Worm (Caenorhabditis elegans) whole organism, L4 larva: ENCODE measurements around the gene F33G12.3.

Experiments
- F26F4.8 ChIP-seq: fragments of 200-800 bp; sonication (Bioruptor generic); conservative IDR thresholded peaks from 2 replicates; pipeline ENCODE4 v1.3.6; 2022; ENCODE audit warnings: missing genetic modification characterization, missing compliant biosample characterization
- F37D6.2 ChIP-seq: sonication (generic microtip); optimal IDR thresholded peaks from 2 replicates; lab custom pipeline; 2016; ENCODE audit warnings: mild to moderate bottlenecking, missing genetic modification characterization, missing compliant biosample characterization
- F49E8.2 ChIP-seq: sonication (generic microtip); optimal IDR thresholded peaks from 2 replicates; lab custom pipeline; 2016; ENCODE audit warnings: missing compliant biosample characterization, mild to moderate bottlenecking, missing genetic modification characterization, borderline replicate concordance
- R02D3.7 ChIP-seq: fragments of 150-350 bp; sonication (generic microtip); optimal IDR thresholded peaks from 3 replicates; lab custom pipeline; 2014; ENCODE audit warnings: missing biosample characterization, missing genetic modification characterization
- T26A8.4 ChIP-seq: fragments of 200-800 bp; sonication (Bioruptor generic); IDR thresholded peaks from 2 replicates; pipeline ENCODE4 v1.3.6; 2022; ENCODE audit warnings: missing genetic modification characterization, missing compliant biosample characterization
- ZK337.2 ChIP-seq: fragments of 200-800 bp; sonication (Bioruptor generic); IDR thresholded peaks from 2 replicates; pipeline ENCODE4 v1.3.6; 2022; ENCODE audit warnings: missing genetic modification reagents, missing genetic modification characterization, missing compliant biosample characterization
- ZK546.5 ChIP-seq, 2 experiments: sonication (generic microtip); optimal IDR thresholded peaks; 2 replicates each; lab custom pipeline; 2017; ENCODE audit warnings: missing biosample characterization in 2 of 2, missing genetic modification characterization in 2 of 2
- aha-1 ChIP-seq: fragments of 150-350 bp; peaks from one replicate; lab custom pipeline; 2014; ENCODE audit warnings: missing biosample characterization, missing genetic modification characterization
- arid-1 ChIP-seq: fragments of 200-800 bp; sonication (Bioruptor generic); conservative IDR thresholded peaks from 2 replicates; pipeline ENCODE4 v1.3.6; 2022; ENCODE audit warnings: missing genetic modification reagents, missing genetic modification characterization, missing compliant biosample characterization
- attf-4 ChIP-seq: sonication (generic microtip); optimal IDR thresholded peaks from 3 replicates; lab custom pipeline; 2017; ENCODE audit warnings: missing biosample characterization, missing genetic modification characterization
- ceh-44 ChIP-seq: fragments of 200-800 bp; sonication (Bioruptor generic); IDR thresholded peaks from 2 replicates; pipeline ENCODE4 v1.3.6; 2022; ENCODE audit warnings: missing genetic modification reagents, missing genetic modification characterization, missing compliant biosample characterization
- ces-1 ChIP-seq: fragments of 150-350 bp; sonication (generic microtip); optimal IDR thresholded peaks from 4 replicates; lab custom pipeline; 2014; ENCODE audit warnings: missing biosample characterization, missing genetic modification reagents, missing genetic modification characterization
- cey-2 ChIP-seq: sonication (generic microtip); optimal IDR thresholded peaks from 3 replicates; lab custom pipeline; 2017; ENCODE audit warnings: missing genetic modification characterization, mild to moderate bottlenecking, missing compliant biosample characterization, antibody characterized with exemption, borderline replicate concordance; ENCODE audit not compliant: insufficient read depth
- ctbp-1 ChIP-seq: fragments of 200-800 bp; sonication (Bioruptor generic); IDR thresholded peaks from 2 replicates; pipeline ENCODE4 v1.3.6; 2022; ENCODE audit warnings: missing genetic modification reagents, missing genetic modification characterization, missing compliant biosample characterization
- daf-16 ChIP-seq, 3 experiments: sonication (generic microtip); optimal IDR thresholded peaks; 2 replicates each; lab custom pipeline; 2016 to 2017; ENCODE audit warnings: missing genetic modification characterization in 3 of 3, missing genetic modification reagents in 3 of 3, mild to moderate bottlenecking in 2 of 3, missing compliant biosample characterization in 2 of 3, missing biosample characterization in 1 of 3, moderate library complexity in 1 of 3
- daf-19 ChIP-seq: fragments of 200-800 bp; sonication (Bioruptor generic); conservative IDR thresholded peaks from 2 replicates; pipeline ENCODE4 v1.3.6; 2022; ENCODE audit warnings: missing genetic modification characterization, missing compliant biosample characterization
- duxl-1 ChIP-seq: sonication (generic microtip); optimal IDR thresholded peaks from 2 replicates; lab custom pipeline; 2016; ENCODE audit warnings: mild to moderate bottlenecking, missing genetic modification characterization, moderate library complexity, missing compliant biosample characterization; ENCODE audit not compliant: poor library complexity
- dve-1 ChIP-seq: sonication (generic microtip); optimal IDR thresholded peaks from 2 replicates; lab custom pipeline; 2017; ENCODE audit warnings: antibody characterized with exemption, mild to moderate bottlenecking, missing genetic modification characterization, missing compliant biosample characterization; ENCODE audit not compliant: insufficient read depth
- egl-43 ChIP-seq: fragments of 200-800 bp; sonication (Bioruptor generic); IDR thresholded peaks from 2 replicates; pipeline ENCODE4 v1.3.6; 2022; ENCODE audit warnings: missing genetic modification reagents, missing genetic modification characterization, missing compliant biosample characterization
- hif-1 ChIP-seq, 2 experiments: sonication (generic microtip); optimal IDR thresholded peaks; 2 replicates each; lab custom pipeline; 2016 to 2017; ENCODE audit warnings: missing compliant biosample characterization in 2 of 2, missing genetic modification characterization in 2 of 2, missing genetic modification reagents in 2 of 2, missing genotype in 2 of 2, mild to moderate bottlenecking in 1 of 2
- hmg-1.1 ChIP-seq: fragments of 200-800 bp; sonication (Bioruptor generic); IDR thresholded peaks from 2 replicates; pipeline ENCODE4 v1.3.6; 2022; ENCODE audit warnings: missing genetic modification reagents, missing genetic modification characterization, missing compliant biosample characterization
- lin-13 ChIP-seq: fragments of 150-350 bp; optimal IDR thresholded peaks from 2 replicates; lab custom pipeline; 2014; ENCODE audit warnings: missing biosample characterization, missing genetic modification reagents, missing genetic modification characterization
- lin-15B ChIP-seq: fragments of 150-350 bp; sonication (generic microtip); optimal IDR thresholded peaks from 3 replicates; lab custom pipeline; 2014; ENCODE audit warnings: missing biosample characterization, missing genetic modification characterization
- lir-3 ChIP-seq: sonication (generic microtip); optimal IDR thresholded peaks from 2 replicates; lab custom pipeline; 2016; ENCODE audit warnings: mild to moderate bottlenecking, missing genetic modification characterization, missing compliant biosample characterization
- lsy-2 ChIP-seq, 2 experiments: fragments of 150-350 bp in 1 of 2; sonication (generic microtip) in 1 of 2; optimal IDR thresholded peaks; 2 replicates each; lab custom pipeline; 2014 to 2017; ENCODE audit warnings: missing biosample characterization in 2 of 2, missing genetic modification characterization in 2 of 2
- madf-5 ChIP-seq, 2 experiments: fragments of 200-800 bp; sonication (Bioruptor generic); IDR thresholded peaks; 2 replicates each; pipeline ENCODE4 v1.3.6; 2022; ENCODE audit warnings: missing compliant biosample characterization in 2 of 2, missing genetic modification characterization in 2 of 2
- madf-9 ChIP-seq: fragments of 200-800 bp; sonication (Bioruptor generic); conservative IDR thresholded peaks from 2 replicates; pipeline ENCODE4 v1.3.6; 2022; ENCODE audit warnings: missing genetic modification reagents, missing genetic modification characterization, missing compliant biosample characterization
- mep-1 ChIP-seq: fragments of 150-350 bp; sonication (generic microtip); optimal IDR thresholded peaks from 3 replicates; lab custom pipeline; 2014; ENCODE audit warnings: missing biosample characterization, missing genetic modification characterization
- mxl-3 ChIP-seq: fragments of 200-800 bp; sonication (Bioruptor generic); optimal IDR thresholded peaks from 2 replicates; lab custom pipeline; 2018; ENCODE audit warnings: mild to moderate bottlenecking, missing genetic modification characterization, missing compliant biosample characterization
- nhr-11 ChIP-seq: fragments of 150-350 bp; optimal IDR thresholded peaks from 2 replicates; lab custom pipeline; 2014; ENCODE audit warnings: missing biosample characterization, missing genetic modification characterization
- nhr-111 ChIP-seq: fragments of 200-800 bp; sonication (Bioruptor generic); optimal IDR thresholded peaks from 2 replicates; lab custom pipeline; 2018; ENCODE audit warnings: mild to moderate bottlenecking, missing genetic modification characterization, missing compliant biosample characterization
- nhr-237 ChIP-seq: sonication (generic microtip); optimal IDR thresholded peaks from 2 replicates; lab custom pipeline; 2017; ENCODE audit warnings: missing biosample characterization, missing genetic modification characterization
- nhr-48 ChIP-seq: sonication (generic microtip); optimal IDR thresholded peaks from 2 replicates; lab custom pipeline; 2016; ENCODE audit warnings: mild to moderate bottlenecking, missing genetic modification characterization, missing compliant biosample characterization
- nhr-6 ChIP-seq: fragments of 150-350 bp; optimal IDR thresholded peaks from 2 replicates; lab custom pipeline; 2014; ENCODE audit warnings: missing biosample characterization, missing genetic modification characterization
- nhr-76 ChIP-seq: fragments of 150-350 bp; optimal IDR thresholded peaks from 2 replicates; lab custom pipeline; 2014; ENCODE audit warnings: missing biosample characterization, missing genetic modification characterization
- nhr-77 ChIP-seq: fragments of 150-350 bp; optimal IDR thresholded peaks from 2 replicates; lab custom pipeline; 2014; ENCODE audit warnings: missing biosample characterization, missing genetic modification characterization
- rbr-2 ChIP-seq: sonication (generic microtip); optimal IDR thresholded peaks from 2 replicates; lab custom pipeline; 2016; ENCODE audit warnings: missing genotype, missing genetic modification characterization, missing compliant biosample characterization
- snpc-4 ChIP-seq: fragments of 150-350 bp; optimal IDR thresholded peaks from 2 replicates; lab custom pipeline; 2014; ENCODE audit warnings: missing biosample characterization, missing genetic modification characterization
- spr-1 ChIP-seq: sonication (generic microtip); optimal IDR thresholded peaks from 2 replicates; lab custom pipeline; 2016; ENCODE audit warnings: mild to moderate bottlenecking, missing genetic modification characterization, missing compliant biosample characterization
- spr-3 ChIP-seq: fragments of 200-800 bp; sonication (Bioruptor generic); optimal IDR thresholded peaks from 2 replicates; lab custom pipeline; 2018; ENCODE audit warnings: mild to moderate bottlenecking, missing genetic modification characterization, missing compliant biosample characterization
- tra-1 ChIP-seq: fragments of 200-800 bp; sonication (Bioruptor generic); IDR thresholded peaks from 2 replicates; pipeline ENCODE4 v1.3.6; 2022; ENCODE audit warnings: missing genetic modification reagents, missing genetic modification characterization, missing compliant biosample characterization
- unc-130 ChIP-seq: sonication (generic microtip); optimal IDR thresholded peaks from 2 replicates; lab custom pipeline; 2016; ENCODE audit warnings: missing genetic modification reagents, missing genetic modification characterization, missing compliant biosample characterization
- unc-62 ChIP-seq, 3 experiments: fragments of 150-350 bp in 1 of 3; sonication (generic microtip); optimal IDR thresholded peaks in 2 of 3; peaks in 1 of 3; 1 replicate in 1 of 3; 2 replicates in 2 of 3; lab custom pipeline; 2014 to 2017; ENCODE audit warnings: missing biosample characterization in 3 of 3, missing genetic modification characterization in 3 of 3, missing genetic modification reagents in 3 of 3, missing genotype in 1 of 3
- zfp-2 ChIP-seq: sonication (generic microtip); optimal IDR thresholded peaks from 2 replicates; lab custom pipeline; 2016; ENCODE audit warnings: mild to moderate bottlenecking, missing genetic modification characterization, missing compliant biosample characterization
- zip-2 ChIP-seq: fragments of 150-350 bp; optimal IDR thresholded peaks from 2 replicates; lab custom pipeline; 2014; ENCODE audit warnings: missing biosample characterization, missing genetic modification characterization
- ztf-11 ChIP-seq: fragments of 150-350 bp; optimal IDR thresholded peaks from 2 replicates; lab custom pipeline; 2014; ENCODE audit warnings: missing biosample characterization, missing genetic modification characterization
- ztf-7 ChIP-seq: fragments of 150-350 bp; optimal IDR thresholded peaks from 2 replicates; lab custom pipeline; 2014; ENCODE audit warnings: missing biosample characterization, missing genetic modification characterization

F33G12.3 gene

DNA sequence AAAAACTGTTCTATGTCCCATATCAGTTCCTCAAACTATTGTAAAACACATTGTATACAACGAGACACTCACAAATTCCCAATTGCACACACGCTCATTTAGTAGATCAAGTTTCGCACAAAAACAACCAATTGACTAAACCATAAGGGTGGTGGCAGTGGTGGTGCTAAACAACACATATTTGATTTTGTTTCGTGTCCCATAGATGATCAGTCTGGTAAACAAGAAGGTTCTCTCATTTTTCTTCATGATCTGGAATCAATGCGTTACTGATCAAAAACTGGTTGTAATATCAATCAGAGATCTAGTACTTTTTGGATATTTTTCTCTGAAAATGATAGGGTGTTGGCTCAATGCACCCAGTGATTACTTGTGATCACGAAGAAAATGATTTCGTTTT lies 15.3 kb downstream of the F33G12.3 start:
- TF ChIP-seq aha-1 (tag; lab: Kevin White, UChicago), result peak; percentile 24
- no peak for TF ChIP-seq lir-3 (tag; lab: Kevin White, UChicago)
- TF ChIP-seq lin-15B (tag; lab: Kevin White, UChicago), result no peak
- TF ChIP-seq unc-62 (GFP tag; optimal IDR thresholded peaks at IDR 0.05 in 1 of 2; lab: Kevin White, UChicago), result peak in 1 of 2 experiments; percentile 77
- no peak for TF ChIP-seq unc-62 (tag; optimal IDR thresholded peaks at IDR 0.05; lab: Kevin White, UChicago)

DNA sequence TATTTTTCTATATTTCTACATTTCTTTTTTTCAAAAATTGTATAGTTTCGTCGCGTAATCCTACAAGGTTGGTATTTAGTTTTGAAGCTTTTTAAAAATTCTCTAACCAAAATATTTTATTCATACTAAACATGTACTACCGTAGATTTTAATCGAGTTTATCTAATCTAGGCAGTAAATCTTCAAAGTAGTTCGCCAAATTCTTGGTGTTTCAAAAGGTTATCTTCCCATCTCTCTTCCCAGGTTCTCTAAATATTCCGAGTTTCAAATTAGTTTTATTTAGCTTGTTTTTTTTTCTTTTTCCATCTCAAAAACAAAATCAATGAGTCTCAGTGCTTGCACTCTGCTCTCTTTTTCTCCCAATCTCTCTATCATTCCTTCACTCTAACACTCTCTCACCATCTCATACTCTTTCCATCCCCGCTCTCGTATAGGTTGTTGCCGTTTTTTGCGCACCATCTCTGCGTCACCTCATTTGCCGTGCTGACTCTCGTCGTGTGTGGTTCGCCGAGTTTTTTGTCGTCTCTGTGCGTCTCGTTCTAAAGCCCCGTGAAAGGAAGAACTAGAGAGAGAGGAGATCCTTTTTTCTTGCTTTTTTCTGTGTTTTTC lies 16.8 kb downstream of the F33G12.3 start:
- TF ChIP-seq lin-13 (GFP tag; lab: Kevin White, UChicago) (no peak), F37D6.2 (tag; lab: Kevin White, UChicago) (peak; percentile 5), nhr-48 (tag; lab: Kevin White, UChicago) (peak; percentile 32), attf-4 (tag; lab: Kevin White, UChicago) (no peak), daf-19 (GFP tag; lab: Robert Waterston, UW) (no peak), nhr-77 (tag; lab: Kevin White, UChicago) (no peak), egl-43 (no peak), F26F4.8 (no peak), ztf-7 (tag; lab: Kevin White, UChicago) (no peak), ZK546.5 (tag; optimal IDR thresholded peaks at IDR 0.05; lab: Kevin White, UChicago) (peak in 1 of 2 experiments; percentile 20), spr-3 (no peak), rbr-2 (tag; lab: Kevin White, UChicago) (peak; percentile 84), arid-1 (GFP tag; lab: Robert Waterston, UW) (0 out of 2 replicates have a peak, but pooled peaks have one; percentile 23), hif-1 (tag; optimal IDR thresholded peaks at IDR 0.05; lab: Kevin White, UChicago) (peak in 1 of 2 experiments; percentile 51), dve-1 (tag; lab: Kevin White, UChicago) (peak; percentile 78), tra-1 (0 out of 2 replicates have a peak, but pooled peaks have one; percentile 3), R02D3.7 (tag; lab: Kevin White, UChicago) (no peak), madf-5 (GFP tag; IDR thresholded peaks at IDR 0.05; lab: Robert Waterston, UW) (no peak), nhr-76 (tag; lab: Kevin White, UChicago) (no peak), hmg-1.1 (GFP tag; lab: Robert Waterston, UW) (peak; percentile 89), aha-1 (tag; lab: Kevin White, UChicago) (peak; percentile 97), spr-1 (peak; percentile 35), ctbp-1 (GFP tag; lab: Robert Waterston, UW) (peak; percentile 71), daf-16 (GFP tag; optimal IDR thresholded peaks at IDR 0.05; lab: Kevin White, UChicago) (peak; percentile 11 to 19), daf-16 (tag; optimal IDR thresholded peaks at IDR 0.05; lab: Kevin White, UChicago) (peak; percentile 74), ZK337.2 (no peak), nhr-237 (no peak), mxl-3 (GFP tag; lab: Kevin White, UChicago) (peak; percentile 66), T26A8.4 (GFP tag; lab: Robert Waterston, UW) (peak; percentile 49; the same call in 1 of the 2 replicates), nhr-111 (GFP tag; lab: Kevin White, UChicago) (no peak), unc-62 (GFP tag; optimal IDR thresholded peaks at IDR 0.05 in 1 of 2; lab: Kevin White, UChicago) (peak in 1 of 2 experiments; percentile 63), unc-62 (tag; optimal IDR thresholded peaks at IDR 0.05; lab: Kevin White, UChicago) (no peak), snpc-4 (tag; lab: Kevin White, UChicago) (no peak), mep-1 (tag; lab: Kevin White, UChicago) (no peak), nhr-6 (tag; lab: Kevin White, UChicago) (peak; percentile 21), unc-130 (GFP tag; lab: Kevin White, UChicago) (no peak), ceh-44 (no peak), nhr-11 (tag; lab: Kevin White, UChicago) (peak; percentile 63), madf-9 (GFP tag; lab: Robert Waterston, UW) (0 out of 2 replicates have a peak, but pooled peaks have one; percentile 5), ztf-11 (tag; lab: Kevin White, UChicago) (no peak), zfp-2 (no peak), cey-2 (tag; lab: Kevin White, UChicago) (no peak), zip-2 (tag; lab: Kevin White, UChicago) (no peak), ces-1 (GFP tag; lab: Kevin White, UChicago) (peak; percentile 33), F49E8.2 (tag; lab: Kevin White, UChicago) (no peak), lsy-2 (tag; optimal IDR thresholded peaks at IDR 0.05; lab: Kevin White, UChicago) (peak; percentile 57 to 76), duxl-1 (tag; lab: Kevin White, UChicago) (peak; percentile 12)
